Worm (Caenorhabditis elegans) whole organism, L4 larva: Measurements from ENCODE around the gene rde-1.

Experiments
- F26F4.8 ChIP-seq: fragments of 200-800 bp; sonication (Bioruptor generic); conservative IDR thresholded peaks from 2 replicates; pipeline ENCODE4 v1.3.6; 2022; ENCODE audit warnings: missing genetic modification characterization, missing compliant biosample characterization
- F37D6.2 ChIP-seq: sonication (generic microtip); optimal IDR thresholded peaks from 2 replicates; lab custom pipeline; 2016; ENCODE audit warnings: mild to moderate bottlenecking, missing genetic modification characterization, missing compliant biosample characterization
- F49E8.2 ChIP-seq: sonication (generic microtip); optimal IDR thresholded peaks from 2 replicates; lab custom pipeline; 2016; ENCODE audit warnings: missing compliant biosample characterization, mild to moderate bottlenecking, missing genetic modification characterization, borderline replicate concordance
- Y105C5A.15 ChIP-seq: fragments of 200-800 bp; sonication (Bioruptor generic); IDR thresholded peaks from 2 replicates; pipeline ENCODE4 v1.3.6; 2022; ENCODE audit warnings: missing genetic modification characterization, missing compliant biosample characterization
- ZK546.5 ChIP-seq, 2 experiments: sonication (generic microtip); optimal IDR thresholded peaks; 2 replicates each; lab custom pipeline; 2017; ENCODE audit warnings: missing biosample characterization in 2 of 2, missing genetic modification characterization in 2 of 2
- aha-1 ChIP-seq: fragments of 150-350 bp; peaks from one replicate; lab custom pipeline; 2014; ENCODE audit warnings: missing biosample characterization, missing genetic modification characterization
- aly-2 ChIP-seq: sonication (generic microtip); optimal IDR thresholded peaks from 2 replicates; lab custom pipeline; 2018; ENCODE audit warnings: missing biosample characterization, missing genetic modification characterization
- attf-4 ChIP-seq: sonication (generic microtip); optimal IDR thresholded peaks from 3 replicates; lab custom pipeline; 2017; ENCODE audit warnings: missing biosample characterization, missing genetic modification characterization
- ceh-28 ChIP-seq: fragments of 150-350 bp; optimal IDR thresholded peaks from 2 replicates; lab custom pipeline; 2014; ENCODE audit warnings: missing biosample characterization, missing genetic modification reagents, missing genetic modification characterization
- ceh-44 ChIP-seq: fragments of 200-800 bp; sonication (Bioruptor generic); IDR thresholded peaks from 2 replicates; pipeline ENCODE4 v1.3.6; 2022; ENCODE audit warnings: missing genetic modification reagents, missing genetic modification characterization, missing compliant biosample characterization
- ceh-62 ChIP-seq: sonication (generic microtip); optimal IDR thresholded peaks from 2 replicates; lab custom pipeline; 2017; ENCODE audit warnings: missing biosample characterization, missing genetic modification characterization
- ces-1 ChIP-seq: fragments of 150-350 bp; sonication (generic microtip); optimal IDR thresholded peaks from 4 replicates; lab custom pipeline; 2014; ENCODE audit warnings: missing biosample characterization, missing genetic modification reagents, missing genetic modification characterization
- cey-2 ChIP-seq: sonication (generic microtip); optimal IDR thresholded peaks from 3 replicates; lab custom pipeline; 2017; ENCODE audit warnings: missing genetic modification characterization, mild to moderate bottlenecking, missing compliant biosample characterization, antibody characterized with exemption, borderline replicate concordance; ENCODE audit not compliant: insufficient read depth
- daf-12 ChIP-seq: fragments of 150-350 bp; optimal IDR thresholded peaks from 2 replicates; lab custom pipeline; 2014; ENCODE audit warnings: missing biosample characterization, missing genetic modification reagents, missing genetic modification characterization
- daf-16 ChIP-seq, 3 experiments: sonication (generic microtip); optimal IDR thresholded peaks; 2 replicates each; lab custom pipeline; 2016 to 2017; ENCODE audit warnings: missing genetic modification characterization in 3 of 3, missing genetic modification reagents in 3 of 3, mild to moderate bottlenecking in 2 of 3, missing compliant biosample characterization in 2 of 3, missing biosample characterization in 1 of 3, moderate library complexity in 1 of 3
- dmd-8 ChIP-seq: fragments of 200-800 bp; sonication (Bioruptor generic); IDR thresholded peaks from 2 replicates; pipeline ENCODE4 v1.3.6; 2022; ENCODE audit warnings: missing genetic modification characterization, missing compliant biosample characterization
- dmd-9 ChIP-seq: fragments of 200-800 bp; sonication (Bioruptor generic); IDR thresholded peaks from 2 replicates; pipeline ENCODE4 v1.3.6; 2022; ENCODE audit warnings: missing genetic modification reagents, missing genetic modification characterization, missing compliant biosample characterization
- dve-1 ChIP-seq: sonication (generic microtip); optimal IDR thresholded peaks from 2 replicates; lab custom pipeline; 2017; ENCODE audit warnings: antibody characterized with exemption, mild to moderate bottlenecking, missing genetic modification characterization, missing compliant biosample characterization; ENCODE audit not compliant: insufficient read depth
- gei-8 ChIP-seq: fragments of 200-800 bp; sonication (Bioruptor generic); optimal IDR thresholded peaks from 2 replicates; lab custom pipeline; 2018; ENCODE audit warnings: mild to moderate bottlenecking, missing genetic modification characterization, missing compliant biosample characterization
- hlh-11 ChIP-seq: fragments of 200-800 bp; sonication (Bioruptor generic); optimal IDR thresholded peaks from 2 replicates; lab custom pipeline; 2018; ENCODE audit warnings: mild to moderate bottlenecking, missing genetic modification characterization, missing compliant biosample characterization
- hlh-30 ChIP-seq: sonication (generic microtip); optimal IDR thresholded peaks from 2 replicates; lab custom pipeline; 2017; ENCODE audit warnings: antibody characterized with exemption, mild to moderate bottlenecking, missing genetic modification characterization, missing compliant biosample characterization; ENCODE audit not compliant: insufficient read depth
- jun-1 ChIP-seq: fragments of 150-350 bp; optimal IDR thresholded peaks from 2 replicates; lab custom pipeline; 2014; ENCODE audit warnings: missing biosample characterization, missing genetic modification reagents, missing genetic modification characterization
- lim-7 ChIP-seq: fragments of 200-800 bp; sonication (Bioruptor generic); IDR thresholded peaks from 2 replicates; pipeline ENCODE4 v1.3.6; 2022; ENCODE audit warnings: missing genetic modification characterization, missing compliant biosample characterization
- lin-13 ChIP-seq: fragments of 150-350 bp; optimal IDR thresholded peaks from 2 replicates; lab custom pipeline; 2014; ENCODE audit warnings: missing biosample characterization, missing genetic modification reagents, missing genetic modification characterization
- mxl-2 ChIP-seq: fragments of 200-800 bp; sonication (Bioruptor generic); conservative IDR thresholded peaks from 2 replicates; pipeline ENCODE4 v1.3.6; 2022; ENCODE audit warnings: missing genetic modification reagents, missing genetic modification characterization, missing compliant biosample characterization
- nhr-11 ChIP-seq: fragments of 150-350 bp; optimal IDR thresholded peaks from 2 replicates; lab custom pipeline; 2014; ENCODE audit warnings: missing biosample characterization, missing genetic modification characterization
- nhr-111 ChIP-seq: fragments of 200-800 bp; sonication (Bioruptor generic); optimal IDR thresholded peaks from 2 replicates; lab custom pipeline; 2018; ENCODE audit warnings: mild to moderate bottlenecking, missing genetic modification characterization, missing compliant biosample characterization
- nhr-28 ChIP-seq: fragments of 150-350 bp; optimal IDR thresholded peaks from 2 replicates; lab custom pipeline; 2014; ENCODE audit warnings: missing biosample characterization, missing genetic modification characterization
- nhr-41 ChIP-seq: fragments of 200-800 bp; sonication (Bioruptor generic); IDR thresholded peaks from 2 replicates; pipeline ENCODE4 v1.3.6; 2022; ENCODE audit warnings: missing genetic modification reagents, missing genetic modification characterization, missing compliant biosample characterization
- nhr-6 ChIP-seq: fragments of 150-350 bp; optimal IDR thresholded peaks from 2 replicates; lab custom pipeline; 2014; ENCODE audit warnings: missing biosample characterization, missing genetic modification characterization
- nhr-77 ChIP-seq: fragments of 150-350 bp; optimal IDR thresholded peaks from 2 replicates; lab custom pipeline; 2014; ENCODE audit warnings: missing biosample characterization, missing genetic modification characterization
- pha-4 ChIP-seq, 2 experiments: fragments of 150-350 bp in 1 of 2; fragments of 200-800 bp in 1 of 2; sonication (Bioruptor generic) in 1 of 2; IDR thresholded peaks in 1 of 2; optimal IDR thresholded peaks in 1 of 2; 2 replicates each; pipeline versions ENCODE4 v1.3.6 to Lab custom; 2014 to 2022; ENCODE audit warnings: missing genetic modification characterization in 2 of 2, missing genetic modification reagents in 2 of 2, missing biosample characterization in 1 of 2, missing compliant biosample characterization in 1 of 2
- pqm-1 ChIP-seq: sonication (generic microtip); optimal IDR thresholded peaks from 2 replicates; lab custom pipeline; 2017; ENCODE audit warnings: missing biosample characterization, missing genetic modification characterization
- saeg-2 ChIP-seq: fragments of 200-800 bp; sonication (Bioruptor generic); IDR thresholded peaks from 2 replicates; pipeline ENCODE4 v1.3.6; 2022; ENCODE audit warnings: missing genetic modification reagents, missing genetic modification characterization, missing compliant biosample characterization
- sdz-12 ChIP-seq: fragments of 200-800 bp; sonication (Bioruptor generic); optimal IDR thresholded peaks from 2 replicates; lab custom pipeline; 2018; ENCODE audit warnings: mild to moderate bottlenecking, missing genetic modification characterization, missing compliant biosample characterization
- set-16 ChIP-seq: fragments of 200-800 bp; sonication (Bioruptor generic); IDR thresholded peaks from 2 replicates; pipeline ENCODE4 v1.3.6; 2022; ENCODE audit warnings: missing genetic modification reagents, missing genetic modification characterization, missing compliant biosample characterization
- unc-130 ChIP-seq: sonication (generic microtip); optimal IDR thresholded peaks from 2 replicates; lab custom pipeline; 2016; ENCODE audit warnings: missing genetic modification reagents, missing genetic modification characterization, missing compliant biosample characterization
- unc-62 ChIP-seq, 3 experiments: fragments of 150-350 bp in 1 of 3; sonication (generic microtip); optimal IDR thresholded peaks in 2 of 3; peaks in 1 of 3; 1 replicate in 1 of 3; 2 replicates in 2 of 3; lab custom pipeline; 2014 to 2017; ENCODE audit warnings: missing biosample characterization in 3 of 3, missing genetic modification characterization in 3 of 3, missing genetic modification reagents in 3 of 3, missing genotype in 1 of 3
- vab-7 ChIP-seq: fragments of 200-800 bp; sonication (Bioruptor generic); IDR thresholded peaks from 2 replicates; pipeline ENCODE4 v1.3.6; 2022; ENCODE audit warnings: missing genetic modification reagents, missing genetic modification characterization, missing compliant biosample characterization
- zip-11 ChIP-seq: fragments of 200-800 bp; sonication (Bioruptor generic); IDR thresholded peaks from 2 replicates; pipeline ENCODE4 v1.3.6; 2022; ENCODE audit warnings: missing genetic modification characterization, missing compliant biosample characterization
- zip-2 ChIP-seq: fragments of 150-350 bp; optimal IDR thresholded peaks from 2 replicates; lab custom pipeline; 2014; ENCODE audit warnings: missing biosample characterization, missing genetic modification characterization
- ztf-11 ChIP-seq: fragments of 150-350 bp; optimal IDR thresholded peaks from 2 replicates; lab custom pipeline; 2014; ENCODE audit warnings: missing biosample characterization, missing genetic modification characterization

The rde-1 gene

DNA sequence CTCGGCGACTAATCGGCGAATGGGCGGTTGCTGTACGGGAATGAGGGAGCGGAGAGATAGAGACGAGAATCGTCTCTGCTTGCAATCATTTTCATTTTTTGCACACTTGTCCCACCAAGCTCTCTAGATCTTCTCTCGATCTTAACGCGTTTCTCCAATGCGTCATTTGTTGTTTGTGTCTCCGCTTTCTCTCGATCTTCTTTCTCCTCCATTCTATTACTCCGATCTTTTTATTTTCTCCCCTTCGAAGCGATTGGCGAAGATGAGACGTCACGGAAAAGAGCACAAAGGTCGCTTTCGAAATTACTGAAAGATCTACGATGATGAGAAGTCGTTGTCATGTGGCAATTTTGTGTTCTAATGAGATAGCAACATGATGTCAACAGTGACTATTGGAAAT, 32.8 kb downstream of the rde-1 start:
- no peak for TF ChIP-seq nhr-6 (tag; lab: Kevin White, UChicago)
- no peak for TF ChIP-seq cey-2 (tag; lab: Kevin White, UChicago)
- TF ChIP-seq hlh-11 (tag; lab: Kevin White, UChicago): peak; percentile 58
- no peak for TF ChIP-seq aly-2
- TF ChIP-seq saeg-2 (GFP tag; lab: Robert Waterston, UW): no peak
- no peak for TF ChIP-seq dmd-9 (GFP tag; lab: Robert Waterston, UW)
- TF ChIP-seq ceh-28: no peak
- TF ChIP-seq Y105C5A.15 (GFP tag; lab: Robert Waterston, UW): no peak
- TF ChIP-seq unc-130: no peak
- TF ChIP-seq zip-2 (tag; lab: Kevin White, UChicago): no peak
- TF ChIP-seq nhr-11: peak; percentile 56
- TF ChIP-seq aha-1: peak; percentile 21
- no peak for TF ChIP-seq F26F4.8 (GFP tag; lab: Robert Waterston, UW)
- TF ChIP-seq set-16 (GFP tag; lab: Robert Waterston, UW): no peak
- no peak for TF ChIP-seq daf-12 (tag; lab: Kevin White, UChicago)
- TF ChIP-seq F49E8.2 (tag; lab: Kevin White, UChicago): no peak
- TF ChIP-seq daf-16 (GFP tag; optimal IDR thresholded peaks at IDR 0.05; lab: Kevin White, UChicago): peak in 1 of 2 experiments; percentile 83
- no peak for TF ChIP-seq daf-16 (tag; optimal IDR thresholded peaks at IDR 0.05; lab: Kevin White, UChicago)
- no peak for TF ChIP-seq hlh-30 (tag; lab: Kevin White, UChicago)
- no peak for TF ChIP-seq ceh-62 (tag; lab: Kevin White, UChicago)
- TF ChIP-seq ceh-44 (GFP tag; lab: Robert Waterston, UW): no peak
- no peak for TF ChIP-seq ztf-11 (tag; lab: Kevin White, UChicago)
- no peak for TF ChIP-seq nhr-77 (tag; lab: Kevin White, UChicago)
- no peak for TF ChIP-seq lin-13
- peak in 1 of 2 experiments; percentile 76 for TF ChIP-seq unc-62 (GFP tag; optimal IDR thresholded peaks at IDR 0.05 in 1 of 2; lab: Kevin White, UChicago)
- no peak for TF ChIP-seq unc-62 (tag; optimal IDR thresholded peaks at IDR 0.05; lab: Kevin White, UChicago)

DNA sequence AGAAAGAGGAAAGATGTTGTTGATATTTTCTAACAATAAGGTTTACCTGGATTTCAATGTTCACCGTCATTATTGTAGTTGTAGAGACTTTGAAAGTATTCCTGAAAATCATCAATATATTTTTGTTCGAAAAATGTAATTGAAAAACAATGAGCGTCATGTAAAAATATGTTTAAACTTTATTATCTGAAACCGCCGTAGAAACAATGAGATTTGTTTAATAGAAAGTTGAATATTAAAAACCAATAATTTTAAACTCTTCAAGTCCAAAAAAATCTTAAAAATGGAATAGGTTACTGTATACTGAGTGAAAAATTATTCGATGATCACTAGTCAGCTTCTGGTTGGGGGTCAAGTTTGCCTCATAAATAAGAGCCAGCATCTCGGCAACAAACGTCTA, 33.2 kb downstream of the rde-1 start, which contains the start of gene anmt-3:
Gene anmt-3, minus strand, starts transcription at position 101 of the 400 bp plus-strand sequence.
- TF ChIP-seq nhr-111 (no peak), set-16 (GFP tag; lab: Robert Waterston, UW) (no peak), Y105C5A.15 (GFP tag; lab: Robert Waterston, UW) (no peak), pqm-1 (tag; lab: Kevin White, UChicago) (no peak), F37D6.2 (tag; lab: Kevin White, UChicago) (no peak), mxl-2 (no peak), sdz-12 (GFP tag; lab: Kevin White, UChicago) (no peak)

DNA sequence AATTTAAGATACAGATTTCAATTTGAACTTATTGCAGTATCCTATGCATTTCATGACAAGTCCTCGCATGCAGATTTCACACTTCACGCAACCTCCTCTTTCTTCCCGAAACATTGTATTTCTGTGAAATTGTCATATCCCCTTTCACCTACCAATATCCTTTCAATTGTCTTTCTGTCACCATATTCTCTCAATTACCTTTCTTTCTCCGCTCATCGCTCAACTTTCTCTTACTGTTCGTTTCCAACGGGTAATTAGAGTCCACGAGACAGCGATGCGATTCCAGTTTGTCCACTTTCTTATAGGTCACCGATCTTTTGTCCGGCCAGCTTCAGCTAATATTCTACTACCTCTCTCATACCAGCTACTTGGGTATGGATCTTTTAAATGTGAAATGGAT, 39.0 kb downstream of the rde-1 start, which contains the start of gene mam-5:
Gene mam-5, plus strand, starts transcription at position 304 of the 400 bp plus-strand sequence.
- no peak for TF ChIP-seq lim-7 (GFP tag; lab: Robert Waterston, UW)
- peak; percentile 74 for TF ChIP-seq aha-1

DNA sequence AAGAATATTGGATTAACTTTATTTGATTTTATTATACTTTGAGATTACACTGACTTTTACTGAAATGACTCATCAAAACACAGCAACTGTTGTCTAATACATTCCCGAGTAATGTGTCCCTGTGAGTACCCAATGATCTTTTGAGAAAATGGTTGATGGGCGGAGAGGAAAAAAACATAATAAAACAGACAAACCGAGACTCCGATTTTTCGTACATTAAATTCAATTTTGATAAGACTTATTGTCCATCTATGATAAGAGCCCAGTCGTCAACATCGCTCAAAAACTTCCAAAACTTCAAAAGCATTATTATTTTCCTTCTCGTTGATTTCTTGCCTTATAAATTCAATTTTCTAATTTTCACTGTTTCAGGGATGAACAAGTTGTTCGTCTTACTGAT, 40.6 kb downstream of the rde-1 start, which contains the start of gene ttr-46:
Gene ttr-46, plus strand, starts transcription at position 373 of the 400 bp plus-strand sequence.
- TF ChIP-seq vab-7 (GFP tag; lab: Robert Waterston, UW): no peak
- TF ChIP-seq pqm-1 (tag; lab: Kevin White, UChicago): peak; percentile 63
- no peak for TF ChIP-seq daf-16 (GFP tag; optimal IDR thresholded peaks at IDR 0.05; lab: Kevin White, UChicago)
- TF ChIP-seq daf-16 (tag; optimal IDR thresholded peaks at IDR 0.05; lab: Kevin White, UChicago): peak; percentile 65
- peak; percentile 53 for TF ChIP-seq nhr-28
- no peak for TF ChIP-seq gei-8 (GFP tag; lab: Kevin White, UChicago)

DNA sequence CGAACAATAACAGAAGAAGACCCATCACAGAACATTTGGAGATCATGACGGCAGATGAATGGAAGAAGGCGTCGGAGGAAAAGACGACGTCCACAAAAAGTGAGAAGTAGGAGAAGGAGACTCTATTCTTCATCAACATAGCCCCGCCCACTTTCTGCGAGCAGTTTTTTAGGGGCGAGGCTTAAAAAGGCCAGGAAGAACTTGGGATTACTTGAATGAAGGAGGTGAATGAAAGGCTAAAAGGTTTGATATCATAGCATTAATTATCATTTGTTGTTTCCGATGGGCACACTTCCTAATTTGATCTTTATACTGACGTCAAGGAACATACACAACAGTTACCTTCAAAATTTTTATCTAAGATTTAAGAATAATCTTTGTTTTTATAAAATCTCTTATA, 42.6 kb downstream of the rde-1 start, which contains the start of gene nlp-58:
Gene nlp-58, minus strand, starts transcription at position 101 of the 400 bp plus-strand sequence.
- TF ChIP-seq ztf-11 (tag; lab: Kevin White, UChicago) (no peak), ces-1 (GFP tag; lab: Kevin White, UChicago) (no peak), lin-13 (no peak), aha-1 (no peak), zip-11 (GFP tag; lab: Robert Waterston, UW) (no peak), hlh-11 (tag; lab: Kevin White, UChicago) (no peak), hlh-30 (tag; lab: Kevin White, UChicago) (no peak), attf-4 (tag; lab: Kevin White, UChicago) (no peak), dve-1 (tag; lab: Kevin White, UChicago) (no peak), daf-12 (tag; lab: Kevin White, UChicago) (no peak), jun-1 (tag; lab: Kevin White, UChicago) (no peak), dmd-9 (GFP tag; lab: Robert Waterston, UW) (no peak), pha-4 (GFP tag; IDR thresholded peaks at IDR 0.05; lab: Robert Waterston, UW) (no peak), pha-4 (tag; optimal IDR thresholded peaks at IDR 0.05; lab: Kevin White, UChicago) (no peak), ZK546.5 (tag; optimal IDR thresholded peaks at IDR 0.05; lab: Kevin White, UChicago) (no peak), nhr-41 (GFP tag; lab: Robert Waterston, UW) (no peak), dmd-8 (GFP tag; lab: Robert Waterston, UW) (no peak)
